Fruit fly (Drosophila melanogaster) whole organism, adult: ENCODE data around the gene U4-U6-60K.

Experiments
- CG11617 ChIP-seq: fragments of 200-800 bp; sonication (Bioruptor generic); optimal IDR thresholded peaks from 2 replicates; lab custom pipeline; 2017; ENCODE audit warnings: mild to moderate bottlenecking, missing biosample characterization, missing genetic modification reagents, missing genetic modification characterization
- CG12768 ChIP-seq: fragments of 200-800 bp; sonication (Bioruptor generic); optimal IDR thresholded peaks from 2 replicates; lab custom pipeline; 2017; ENCODE audit warnings: missing biosample characterization, missing genetic modification characterization, mild to moderate bottlenecking, moderate library complexity, missing genetic modification reagents
- CG7045 ChIP-seq: fragments of 200-800 bp; sonication (Bioruptor generic); optimal IDR thresholded peaks from 2 replicates; lab custom pipeline; 2017; ENCODE audit warnings: missing biosample characterization, mild to moderate bottlenecking, missing genetic modification characterization
- Clk ChIP-seq: fragments of 200-800 bp; sonication (Bioruptor generic); optimal IDR thresholded peaks from 2 replicates; lab custom pipeline; 2017; ENCODE audit warnings: missing biosample characterization, missing genetic modification characterization
- cic ChIP-seq: fragments of 200-800 bp; sonication (Bioruptor generic); optimal IDR thresholded peaks from 2 replicates; lab custom pipeline; 2017; ENCODE audit warnings: missing biosample characterization, mild to moderate bottlenecking, missing genetic modification characterization, moderate library complexity
- kay ChIP-seq: fragments of 200-800 bp; sonication (Bioruptor generic); peaks from one replicate; lab custom pipeline; 2016; ENCODE audit warnings: missing biosample characterization, missing genetic modification characterization, borderline replicate concordance
- ovo ChIP-seq: fragments of 200-800 bp; sonication (Bioruptor generic); optimal IDR thresholded peaks from 2 replicates; lab custom pipeline; 2016; ENCODE audit warnings: missing biosample characterization, missing genetic modification characterization
- tj ChIP-seq: fragments of 200-800 bp; sonication (Bioruptor generic); optimal IDR thresholded peaks from 3 replicates; lab custom pipeline; 2017; ENCODE audit warnings: missing biosample characterization, mild to moderate bottlenecking, missing genetic modification characterization, moderate library complexity

- TF ChIP-seq Clk (GFP tag; lab: Kevin White, UChicago), result no peak
- TF ChIP-seq kay (GFP tag; lab: Kevin White, UChicago), result no peak
- no peak for TF ChIP-seq tj
- TF ChIP-seq CG11617 (GFP tag; lab: Kevin White, UChicago), result no peak
- no peak for TF ChIP-seq CG7045 (GFP tag; lab: Kevin White, UChicago)
- no peak for TF ChIP-seq cic (GFP tag; lab: Kevin White, UChicago)
- TF ChIP-seq CG12768 (GFP tag; lab: Kevin White, UChicago), result no peak
- no peak for TF ChIP-seq ovo
Observed at dm6 chr3L:17496871-17497492, 16.7 kb downstream of the U4-U6-60K start.
